Worm (Caenorhabditis elegans): ENCODE results near the gene npr-32.

DNA sequence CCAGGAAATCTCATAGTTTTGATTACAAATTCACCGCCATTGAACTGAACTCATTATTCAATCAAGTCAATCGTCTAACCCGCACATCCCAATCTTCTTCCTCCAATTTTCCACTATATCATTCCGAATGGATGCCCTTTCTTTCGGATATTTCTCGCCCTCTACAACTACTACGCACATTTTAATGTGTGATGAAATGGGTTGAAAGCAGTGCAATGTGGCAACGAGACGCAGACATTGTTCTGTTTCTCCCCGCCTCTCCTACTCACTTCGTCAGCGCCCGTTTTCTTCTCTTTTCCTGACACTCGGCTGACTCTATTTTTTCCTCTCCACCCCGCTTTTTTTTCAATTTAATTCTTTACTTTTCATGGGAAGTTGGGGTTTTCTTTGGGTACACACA is 37.8 kb upstream of the npr-32 start:
- TF ChIP-seq ztf-4 (tag; optimal IDR thresholded peaks at IDR 0.05) (no peak), snpc-4 (tag; optimal IDR thresholded peaks at IDR 0.05) (peak; percentile 28), unc-62 (GFP tag; optimal IDR thresholded peaks at IDR 0.05) (no peak), fkh-10 (GFP tag; optimal IDR thresholded peaks at IDR 0.05) (no peak), nhr-11 (tag; optimal IDR thresholded peaks at IDR 0.05) (no peak), ceh-9 (tag; optimal IDR thresholded peaks at IDR 0.05) (no peak), ztf-11 (tag; optimal IDR thresholded peaks at IDR 0.05) (no peak), egl-27 (tag; optimal IDR thresholded peaks at IDR 0.05) (no peak), pha-4 (tag; optimal IDR thresholded peaks at IDR 0.05) (peak; percentile 28), eor-1 (tag; optimal IDR thresholded peaks at IDR 0.05) (no peak), pqm-1 (tag; optimal IDR thresholded peaks at IDR 0.05) (peak; percentile 4), lin-15B (tag; optimal IDR thresholded peaks at IDR 0.05) (peak; percentile 5), ceh-82 (tag; optimal IDR thresholded peaks at IDR 0.05) (no peak), nhr-28 (tag; optimal IDR thresholded peaks at IDR 0.05) (no peak)

All from whole organism, L3 larva.